Fruit fly (Drosophila melanogaster) whole organism, pupa: ENCODE data around the gene CG34039.

Source experiments
- CG10348 ChIP-seq: fragments of 200-800 bp; sonication (Bioruptor generic); IDR thresholded peaks from 2 replicates; pipeline ENCODE4 v1.3.6; 2022; ENCODE audit warnings: missing biosample characterization, missing genetic modification characterization
- CG12605 ChIP-seq: fragments of 200-800 bp; sonication (Bioruptor generic); IDR thresholded peaks from 2 replicates; pipeline ENCODE4 v1.3.6; 2022; ENCODE audit warnings: missing biosample characterization, missing genetic modification characterization
- CG13204 ChIP-seq: fragments of 200-800 bp; sonication (Bioruptor generic); optimal IDR thresholded peaks from 2 replicates; lab custom pipeline; 2018; ENCODE audit warnings: missing biosample characterization, mild to moderate bottlenecking, missing genetic modification characterization, moderate library complexity
- CG14655 ChIP-seq: fragments of 200-800 bp; sonication (Bioruptor generic); optimal IDR thresholded peaks from 3 replicates; lab custom pipeline; 2017; ENCODE audit warnings: mild to moderate bottlenecking, missing biosample characterization, missing genetic modification reagents, missing genetic modification characterization
- CG15710 ChIP-seq: fragments of 200-800 bp; sonication (Bioruptor generic); optimal IDR thresholded peaks from 2 replicates; lab custom pipeline; 2018; ENCODE audit warnings: missing biosample characterization, mild to moderate bottlenecking, missing genetic modification characterization, moderate library complexity
- CG17806 ChIP-seq: fragments of 200-800 bp; sonication (Bioruptor generic); optimal IDR thresholded peaks from 2 replicates; lab custom pipeline; 2018; ENCODE audit warnings: missing biosample characterization, mild to moderate bottlenecking, missing genetic modification characterization, moderate library complexity
- CG32121 ChIP-seq: fragments of 200-800 bp; sonication (Bioruptor generic); IDR thresholded peaks from 2 replicates; pipeline ENCODE4 v1.3.6; 2022; ENCODE audit warnings: missing biosample characterization, missing genetic modification characterization
- CG34367 ChIP-seq: fragments of 200-800 bp; sonication (Bioruptor generic); optimal IDR thresholded peaks from 2 replicates; lab custom pipeline; 2018; ENCODE audit warnings: missing biosample characterization, mild to moderate bottlenecking, missing genetic modification characterization
- CG4496 ChIP-seq: fragments of 200-800 bp; sonication (Bioruptor generic); IDR thresholded peaks from 3 replicates; pipeline ENCODE4 v1.3.6; 2022; ENCODE audit warnings: missing biosample characterization, missing genetic modification characterization
- CG8159 ChIP-seq: fragments of 200-800 bp; sonication (Bioruptor generic); optimal IDR thresholded peaks from 3 replicates; lab custom pipeline; 2018; ENCODE audit warnings: missing biosample characterization, mild to moderate bottlenecking, missing genetic modification characterization, moderate library complexity
- CG8301 ChIP-seq: fragments of 200-800 bp; sonication (Bioruptor generic); optimal IDR thresholded peaks from 2 replicates; lab custom pipeline; 2018; ENCODE audit warnings: missing biosample characterization, mild to moderate bottlenecking, missing genetic modification characterization
- CG9948 ChIP-seq: fragments of 200-800 bp; sonication (Bioruptor generic); optimal IDR thresholded peaks from 2 replicates; lab custom pipeline; 2018; ENCODE audit warnings: missing biosample characterization, mild to moderate bottlenecking, missing genetic modification characterization, moderate library complexity
- D1 ChIP-seq: fragments of 200-800 bp; sonication (Bioruptor generic); optimal IDR thresholded peaks from 2 replicates; lab custom pipeline; 2018; ENCODE audit warnings: missing biosample characterization, mild to moderate bottlenecking, missing genetic modification characterization, moderate library complexity
- EcR ChIP-seq: fragments of 200-800 bp; sonication (Bioruptor generic); optimal IDR thresholded peaks from 3 replicates; lab custom pipeline; 2019; ENCODE audit warnings: missing biosample characterization, missing genetic modification characterization, mild to moderate bottlenecking, moderate library complexity, missing genetic modification reagents
- Ets98B ChIP-seq: fragments of 200-800 bp; sonication (Bioruptor generic); IDR thresholded peaks from 2 replicates; pipeline ENCODE4 v1.3.6; 2022; ENCODE audit warnings: missing biosample characterization, missing genetic modification characterization
- Pif1A ChIP-seq: fragments of 200-800 bp; sonication (Bioruptor generic); optimal IDR thresholded peaks from 3 replicates; lab custom pipeline; 2016; ENCODE audit warnings: missing biosample characterization, missing genetic modification characterization
- Pif1B ChIP-seq: fragments of 200-800 bp; sonication (Bioruptor generic); optimal IDR thresholded peaks from 3 replicates; lab custom pipeline; 2016; ENCODE audit warnings: missing biosample characterization, missing genetic modification characterization
- Snoo ChIP-seq: fragments of 200-800 bp; sonication (Bioruptor generic); optimal IDR thresholded peaks from 3 replicates; lab custom pipeline; 2017; ENCODE audit warnings: missing biosample characterization, mild to moderate bottlenecking, missing genetic modification characterization, inconsistent platforms
- fd96Ca ChIP-seq: fragments of 200-800 bp; sonication (Bioruptor generic); IDR thresholded peaks from 3 replicates; pipeline ENCODE4 v1.3.6; 2022; ENCODE audit warnings: missing biosample characterization, missing genetic modification characterization
- gl ChIP-seq: fragments of 200-800 bp; sonication (Bioruptor generic); optimal IDR thresholded peaks from 2 replicates; lab custom pipeline; 2018; ENCODE audit warnings: missing biosample characterization, mild to moderate bottlenecking, missing genetic modification characterization
- rn ChIP-seq: fragments of 200-800 bp; sonication (Bioruptor generic); IDR thresholded peaks from 2 replicates; pipeline ENCODE4 v1.3.6; 2022; ENCODE audit warnings: missing biosample characterization, missing genetic modification characterization

Gene CG34039

dm6 chr3L:14543971-14544655 is 15.7 kb upstream of the CG34039 start:
- TF ChIP-seq CG32121 (GFP tag; lab: Robert Waterston, UW): peak; percentile 67
- peak; percentile 86 for TF ChIP-seq gl (tag; lab: Kevin White, UChicago)
- TF ChIP-seq CG4496 (GFP tag; lab: Robert Waterston, UW): peak; percentile 85; the same call in 2 of the 3 replicates
- no peak for TF ChIP-seq CG10348 (GFP tag; lab: Robert Waterston, UW)
- peak; percentile 70 for TF ChIP-seq Pif1A
- TF ChIP-seq CG34367 (tag; lab: Kevin White, UChicago): peak; percentile 68
- TF ChIP-seq Snoo (tag; lab: Kevin White, UChicago): no peak
- TF ChIP-seq rn (GFP tag; lab: Robert Waterston, UW): 0 out of 2 replicates have a peak, but pooled peaks have one; percentile 25
- peak; percentile 12; the same call in 1 of the 2 replicates for TF ChIP-seq CG12605 (GFP tag; lab: Robert Waterston, UW)
- peak; percentile 64 for TF ChIP-seq CG15710
- TF ChIP-seq CG9948: peak; percentile 31
- TF ChIP-seq Pif1B (GFP tag; lab: Kevin White, UChicago): peak; percentile 45
- TF ChIP-seq Ets98B: peak; percentile 70
- peak; percentile 45 for TF ChIP-seq CG8301
- TF ChIP-seq CG17806 (tag; lab: Kevin White, UChicago): peak; percentile 59
- TF ChIP-seq CG8159: peak; percentile 69
- TF ChIP-seq EcR (GFP tag; lab: Kevin White, UChicago): peak; percentile 21
- peak; percentile 61 for TF ChIP-seq CG13204 (GFP tag; lab: Kevin White, UChicago)
- no peak for TF ChIP-seq fd96Ca (GFP tag; lab: Robert Waterston, UW)
- TF ChIP-seq D1 (tag; lab: Kevin White, UChicago): no peak
- peak; percentile 75 for TF ChIP-seq CG14655

DNA sequence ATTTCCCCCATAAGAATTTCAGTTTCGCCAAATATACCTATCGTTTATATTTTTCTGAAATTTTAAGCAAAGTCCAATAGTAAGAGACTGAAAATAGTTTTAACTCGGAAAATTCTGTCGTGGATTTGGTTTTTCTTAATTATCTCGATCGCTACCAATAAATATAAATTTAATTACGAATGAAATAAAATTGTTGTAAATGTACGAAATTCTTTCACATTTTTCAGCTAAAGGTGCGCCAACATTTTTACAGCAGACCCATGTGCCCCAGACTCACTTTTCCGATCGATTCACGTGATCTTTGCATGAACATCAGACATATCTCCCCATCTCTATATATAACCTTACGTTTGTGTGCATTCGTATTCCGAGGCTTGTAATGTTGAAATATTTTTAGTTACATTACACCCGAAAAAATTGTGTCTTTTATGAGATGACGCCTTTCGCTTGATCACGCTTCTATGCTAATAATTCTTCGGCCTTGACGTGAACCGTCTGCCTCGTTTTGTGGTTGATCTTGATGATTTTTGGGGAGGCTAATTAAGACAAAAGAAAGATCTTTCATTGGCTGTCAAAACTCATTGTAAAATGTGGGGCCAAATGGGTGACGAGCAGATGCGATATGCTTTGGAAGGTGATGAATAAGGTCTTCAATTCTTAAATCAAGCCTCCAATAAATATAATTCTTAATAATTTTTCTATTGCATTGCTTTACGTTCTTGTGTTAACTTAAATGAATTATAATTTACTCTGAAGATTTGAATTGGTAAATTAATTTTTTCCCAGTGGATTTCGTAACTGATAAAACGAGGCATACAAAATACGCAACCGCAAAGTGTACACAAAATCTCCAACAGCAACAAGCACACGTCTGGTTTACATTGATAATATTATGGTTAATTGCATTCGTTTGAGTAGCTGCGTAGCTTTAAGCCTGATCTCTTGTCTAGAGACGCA is 14.5 kb upstream of the CG34039 start:
- TF ChIP-seq Snoo (tag; lab: Kevin White, UChicago) (peak; percentile 38), CG32121 (GFP tag; lab: Robert Waterston, UW) (no peak), CG13204 (GFP tag; lab: Kevin White, UChicago) (no peak), fd96Ca (GFP tag; lab: Robert Waterston, UW) (no peak), Pif1B (GFP tag; lab: Kevin White, UChicago) (no peak), EcR (GFP tag; lab: Kevin White, UChicago) (no peak), CG4496 (GFP tag; lab: Robert Waterston, UW) (no peak), CG34367 (tag; lab: Kevin White, UChicago) (no peak), D1 (tag; lab: Kevin White, UChicago) (peak; percentile 64), CG14655 (peak; percentile 62), CG12605 (GFP tag; lab: Robert Waterston, UW) (no peak), CG8301 (peak; percentile 22), gl (tag; lab: Kevin White, UChicago) (no peak), CG15710 (peak; percentile 31), Pif1A (peak; percentile 40), CG9948 (peak; percentile 44), rn (GFP tag; lab: Robert Waterston, UW) (no peak), CG17806 (tag; lab: Kevin White, UChicago) (peak; percentile 25), Ets98B (no peak), CG10348 (GFP tag; lab: Robert Waterston, UW) (no peak), CG8159 (peak; percentile 49)

dm6 chr3L:14546918-14547533 is 12.8 kb upstream of the CG34039 start:
- TF ChIP-seq EcR (GFP tag; lab: Kevin White, UChicago) (peak; percentile 0), CG34367 (tag; lab: Kevin White, UChicago) (no peak), CG8159 (no peak), Pif1B (GFP tag; lab: Kevin White, UChicago) (no peak)

DNA sequence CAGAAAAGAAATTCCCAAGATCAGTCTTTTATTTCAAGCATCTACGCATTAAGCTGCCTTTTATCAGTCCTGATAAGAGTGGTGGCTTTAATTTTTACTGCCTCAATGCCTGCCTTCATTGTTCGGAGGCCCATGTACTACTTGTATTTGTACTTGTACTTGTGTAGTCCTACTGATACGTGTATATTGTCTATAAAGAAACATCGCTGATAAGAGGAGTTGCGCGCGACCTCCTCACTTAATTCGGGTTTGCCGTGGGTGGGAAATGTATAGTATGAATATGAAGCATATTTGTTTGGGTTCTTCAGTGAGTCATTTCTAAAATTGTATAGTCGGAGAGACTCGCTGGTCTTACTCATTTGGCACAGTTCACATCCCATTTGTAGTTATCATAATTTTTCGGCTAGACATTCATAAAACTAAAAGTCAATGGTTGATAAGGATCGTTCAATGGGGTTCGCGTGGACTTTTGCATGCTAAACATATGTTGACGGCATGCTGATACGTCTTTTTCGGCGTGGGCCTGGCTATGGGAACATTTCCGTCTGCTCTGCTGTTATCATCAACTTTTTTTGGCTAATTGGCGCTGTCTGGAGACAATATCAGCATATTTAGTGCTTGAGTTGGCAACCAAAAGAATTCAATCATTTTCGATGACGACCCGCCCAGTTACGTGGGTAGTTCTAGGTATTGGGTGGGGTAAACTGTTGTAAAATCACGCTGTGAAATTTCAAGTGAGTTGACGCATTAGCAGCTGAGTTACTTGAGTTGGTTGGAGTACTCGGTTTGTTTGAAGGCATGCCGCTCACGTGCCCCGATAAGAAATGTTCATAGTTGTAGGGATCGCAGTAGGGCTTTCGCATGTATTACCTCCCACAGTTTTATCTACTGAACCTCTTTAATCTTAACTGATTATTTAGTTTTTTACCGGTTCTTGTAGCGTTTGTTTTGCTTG is 11.7 kb upstream of the CG34039 start:
- TF ChIP-seq CG9948 (no peak), CG4496 (GFP tag; lab: Robert Waterston, UW) (no peak), Pif1B (GFP tag; lab: Kevin White, UChicago) (no peak), Pif1A (no peak), CG32121 (GFP tag; lab: Robert Waterston, UW) (no peak), rn (GFP tag; lab: Robert Waterston, UW) (no peak), Snoo (tag; lab: Kevin White, UChicago) (no peak)
